Worm (Caenorhabditis elegans): ENCODE results near the gene F31F6.2.

The F31F6.2 gene

DNA sequence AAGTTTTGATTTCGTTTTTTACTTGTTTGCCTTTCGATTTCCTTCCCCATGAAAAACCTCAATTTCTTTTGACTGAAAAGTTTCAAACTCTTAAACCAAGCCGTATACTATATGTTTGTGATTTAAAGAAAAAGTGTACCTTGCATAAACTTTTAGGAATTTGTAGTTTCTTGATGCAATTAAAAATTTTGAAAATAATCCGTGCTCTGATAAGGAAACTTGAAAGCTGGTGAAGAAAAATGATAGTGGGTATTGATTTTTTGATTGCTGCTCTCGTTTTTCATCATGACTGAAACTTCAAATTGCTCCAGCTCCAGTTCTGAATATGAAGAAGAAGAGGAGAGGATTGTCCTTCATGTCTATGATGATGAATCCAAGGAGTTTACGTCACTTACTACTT lies 22.6 kb downstream of the F31F6.2 start, which contains the start of gene acd-3:
TSS of gene acd-3 (plus strand) at position 222 of the 400 bp plus-strand sequence.
- TF ChIP-seq ceh-6 (GFP tag; optimal IDR thresholded peaks at IDR 0.05) (no peak), ztf-16 (tag; optimal IDR thresholded peaks at IDR 0.05) (no peak), unc-3 (GFP tag; conservative IDR thresholded peaks at IDR 0.05) (no peak), unc-3 (tag; optimal IDR thresholded peaks at IDR 0.05) (no peak), ceh-31 (tag; optimal IDR thresholded peaks at IDR 0.05) (no peak), unc-42 (tag; optimal IDR thresholded peaks at IDR 0.05) (no peak), pag-3 (tag; optimal IDR thresholded peaks at IDR 0.05; ENCODE audit: borderline replicate concordance) (no peak), mec-3 (tag; optimal IDR thresholded peaks at IDR 0.05; ENCODE audit: borderline replicate concordance) (no peak), hlh-8 (tag; optimal IDR thresholded peaks at IDR 0.05) (no peak), C08G9.2 (tag; optimal IDR thresholded peaks at IDR 0.05) (no peak), pat-9 (tag; optimal IDR thresholded peaks at IDR 0.05) (no peak), rnt-1 (tag; optimal IDR thresholded peaks at IDR 0.05) (no peak), lim-6 (tag; optimal IDR thresholded peaks at IDR 0.05) (no peak), gmeb-2 (tag; optimal IDR thresholded peaks at IDR 0.05) (no peak), dve-1 (tag; optimal IDR thresholded peaks at IDR 0.05) (no peak), K02D7.2 (tag; optimal IDR thresholded peaks at IDR 0.05) (no peak), C38D4.7 (GFP tag; optimal IDR thresholded peaks at IDR 0.05) (no peak)

DNA sequence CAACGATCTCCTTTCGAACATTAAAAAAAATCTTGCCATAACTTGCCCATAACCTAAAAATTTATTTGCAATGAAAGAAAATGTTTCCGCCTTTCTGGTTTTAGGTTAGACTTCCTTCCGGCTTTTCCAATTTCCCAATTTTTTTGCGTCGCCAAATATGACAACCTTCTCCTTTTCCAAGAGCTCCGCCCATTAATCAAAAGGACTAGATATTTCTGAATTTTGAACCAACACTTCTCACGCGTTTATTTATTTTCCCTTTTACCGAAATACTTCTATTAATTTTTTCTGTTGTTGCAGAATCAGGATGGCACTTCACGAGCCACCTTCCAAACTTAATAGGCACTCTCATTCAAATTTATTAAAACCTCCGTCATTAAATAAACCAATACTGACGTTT lies 26.0 kb downstream of the F31F6.2 start, which contains the start of gene egrh-1:
TSS of gene egrh-1 (plus strand) at position 301 of the 400 bp plus-strand sequence.
- TF ChIP-seq pqm-1 (tag; optimal IDR thresholded peaks at IDR 0.05) (no peak), ceh-19 (GFP tag; optimal IDR thresholded peaks at IDR 0.05) (no peak), T23F11.4 (GFP tag; optimal IDR thresholded peaks at IDR 0.05) (no peak), pha-4 (tag; optimal IDR thresholded peaks at IDR 0.05) (no peak), unc-42 (tag; optimal IDR thresholded peaks at IDR 0.05) (no peak), tbx-2 (tag; optimal IDR thresholded peaks at IDR 0.05) (no peak), fkh-10 (GFP tag; optimal IDR thresholded peaks at IDR 0.05) (no peak), ceh-45 (GFP tag; IDR thresholded peaks at IDR 0.05) (no peak)

- TF ChIP-seq ceh-14 (tag; optimal IDR thresholded peaks at IDR 0.05) (no peak), ceh-6 (GFP tag; optimal IDR thresholded peaks at IDR 0.05) (no peak), elt-2 (tag; optimal IDR thresholded peaks at IDR 0.05) (no peak), unc-86 (tag; optimal IDR thresholded peaks at IDR 0.05) (no peak), C38D4.7 (GFP tag; optimal IDR thresholded peaks at IDR 0.05) (no peak), ceh-22 (tag; optimal IDR thresholded peaks at IDR 0.05) (no peak), hlh-13 (GFP tag; optimal IDR thresholded peaks at IDR 0.05) (no peak), ceh-2 (tag; optimal IDR thresholded peaks at IDR 0.05) (no peak), ceh-24 (tag; optimal IDR thresholded peaks at IDR 0.05) (no peak), ceh-19 (GFP tag; optimal IDR thresholded peaks at IDR 0.05) (no peak), ceh-48 (tag; optimal IDR thresholded peaks at IDR 0.05) (no peak), eyg-1 (tag; optimal IDR thresholded peaks at IDR 0.05) (no peak), ceh-9 (tag; optimal IDR thresholded peaks at IDR 0.05) (no peak), unc-42 (tag; optimal IDR thresholded peaks at IDR 0.05) (no peak), ama-1 (optimal IDR thresholded peaks at IDR 0.05) (no peak), odd-2 (tag; optimal IDR thresholded peaks at IDR 0.05) (no peak), C08G9.2 (tag; optimal IDR thresholded peaks at IDR 0.05) (no peak), zip-5 (tag; optimal IDR thresholded peaks at IDR 0.05) (no peak), hlh-8 (tag; optimal IDR thresholded peaks at IDR 0.05) (no peak), dmd-4 (tag; optimal IDR thresholded peaks at IDR 0.05; ENCODE audit: borderline replicate concordance) (no peak)
Observed at ce11 chrX:14844481-14844880, 27.2 kb downstream of the F31F6.2 start.

- TF ChIP-seq zip-5 (tag; optimal IDR thresholded peaks at IDR 0.05), result no peak
- TF ChIP-seq fkh-6 (tag; optimal IDR thresholded peaks at IDR 0.05), result no peak
- no peak for TF ChIP-seq pag-3 (tag; optimal IDR thresholded peaks at IDR 0.05; ENCODE audit: borderline replicate concordance)
- TF ChIP-seq ets-4 (tag; optimal IDR thresholded peaks at IDR 0.05), result no peak
- no peak for TF ChIP-seq pha-2 (tag; optimal IDR thresholded peaks at IDR 0.05)
- TF ChIP-seq unc-42 (tag; optimal IDR thresholded peaks at IDR 0.05), result no peak
- no peak for TF ChIP-seq ttx-3 (tag; optimal IDR thresholded peaks at IDR 0.05)
- no peak for TF ChIP-seq pat-9 (tag; optimal IDR thresholded peaks at IDR 0.05)
- no peak for TF ChIP-seq ceh-9 (tag; optimal IDR thresholded peaks at IDR 0.05)
- no peak for TF ChIP-seq pros-1 (tag; optimal IDR thresholded peaks at IDR 0.05)
- TF ChIP-seq hlh-8 (tag; optimal IDR thresholded peaks at IDR 0.05), result no peak
- TF ChIP-seq sox-4 (tag; optimal IDR thresholded peaks at IDR 0.05), result no peak
Observed at ce11 chrX:14842846-14843369, 28.8 kb downstream of the F31F6.2 start.

Measured in whole organism, late embryonic.